Fruit fly (Drosophila melanogaster): ENCODE results near the gene Larp4B.

Larp4B gene

dm6 chr3L:3242121-3243083 is 17.8 kb downstream of the Larp4B start:
- TF ChIP-seq rn (GFP tag; IDR thresholded peaks at IDR 0.05) (no peak), CG17806 (tag; optimal IDR thresholded peaks at IDR 0.05) (no peak), CG8159 (tag; optimal IDR thresholded peaks at IDR 0.05) (peak; percentile 6), CG15710 (tag; optimal IDR thresholded peaks at IDR 0.05) (peak; percentile 24), Ets98B (GFP tag; IDR thresholded peaks at IDR 0.05) (no peak), CG9948 (tag; optimal IDR thresholded peaks at IDR 0.05) (no peak), fd96Ca (GFP tag; IDR thresholded peaks at IDR 0.05) (0 out of 3 replicates have a peak, but pooled peaks have one; percentile 25), Snoo (tag; optimal IDR thresholded peaks at IDR 0.05) (peak; percentile 83), CG12605 (GFP tag; IDR thresholded peaks at IDR 0.05) (no peak), CG34367 (tag; optimal IDR thresholded peaks at IDR 0.05) (peak; percentile 8), CG32121 (GFP tag; IDR thresholded peaks at IDR 0.05) (0 out of 2 replicates have a peak, but pooled peaks have one; percentile 12), Pif1A (GFP tag; optimal IDR thresholded peaks at IDR 0.05) (peak; percentile 10), CG14655 (GFP tag; optimal IDR thresholded peaks at IDR 0.05) (peak; percentile 4), Pif1B (GFP tag; optimal IDR thresholded peaks at IDR 0.05) (peak; percentile 9), CG8301 (tag; optimal IDR thresholded peaks at IDR 0.05) (no peak), gl (tag; optimal IDR thresholded peaks at IDR 0.05) (no peak), CG4496 (GFP tag; IDR thresholded peaks at IDR 0.05) (no peak), CG10348 (GFP tag; IDR thresholded peaks at IDR 0.05) (no peak), EcR (GFP tag; optimal IDR thresholded peaks at IDR 0.05) (peak; percentile 94), CG13204 (GFP tag; optimal IDR thresholded peaks at IDR 0.05) (peak; percentile 53), D1 (tag; optimal IDR thresholded peaks at IDR 0.05) (no peak)

- peak; percentile 93 for TF ChIP-seq EcR (GFP tag; optimal IDR thresholded peaks at IDR 0.05)
- TF ChIP-seq CG8301 (tag; optimal IDR thresholded peaks at IDR 0.05): no peak
- TF ChIP-seq CG13204 (GFP tag; optimal IDR thresholded peaks at IDR 0.05): no peak
- peak; percentile 16 for TF ChIP-seq CG8159 (tag; optimal IDR thresholded peaks at IDR 0.05)
- peak; percentile 23 for TF ChIP-seq CG9948 (tag; optimal IDR thresholded peaks at IDR 0.05)
- peak; percentile 7 for TF ChIP-seq Pif1A (GFP tag; optimal IDR thresholded peaks at IDR 0.05)
- TF ChIP-seq CG10348 (GFP tag; IDR thresholded peaks at IDR 0.05): no peak
Observed at dm6 chr3L:3244244-3245144, 19.9 kb downstream of the Larp4B start, which contains the start of gene CG12078. Gene CG12078 (minus strand): TSS chr3L:3244294.

dm6 chr3L:3245189-3245588 is 20.6 kb downstream of the Larp4B start:
- TF ChIP-seq EcR (GFP tag; optimal IDR thresholded peaks at IDR 0.05): no peak
- TF ChIP-seq Snoo (tag; optimal IDR thresholded peaks at IDR 0.05): peak; percentile 90
- peak; percentile 42; the same call in 1 of the 2 replicates for TF ChIP-seq CG12605 (GFP tag; IDR thresholded peaks at IDR 0.05)
- TF ChIP-seq Ets98B (GFP tag; IDR thresholded peaks at IDR 0.05): no peak
- TF ChIP-seq gl (tag; optimal IDR thresholded peaks at IDR 0.05): peak; percentile 65
- peak; percentile 100 for TF ChIP-seq CG8159 (tag; optimal IDR thresholded peaks at IDR 0.05)
- no peak for TF ChIP-seq CG32121 (GFP tag; IDR thresholded peaks at IDR 0.05)
- peak; percentile 88 for TF ChIP-seq CG17806 (tag; optimal IDR thresholded peaks at IDR 0.05)
- peak; percentile 82 for TF ChIP-seq CG9948 (tag; optimal IDR thresholded peaks at IDR 0.05)
- TF ChIP-seq Pif1B (GFP tag; optimal IDR thresholded peaks at IDR 0.05): peak; percentile 84
- peak; percentile 57; the same call in 2 of the 3 replicates for TF ChIP-seq CG4496 (GFP tag; IDR thresholded peaks at IDR 0.05)
- TF ChIP-seq rn (GFP tag; IDR thresholded peaks at IDR 0.05): no peak
- TF ChIP-seq CG14655 (GFP tag; optimal IDR thresholded peaks at IDR 0.05): peak; percentile 72
- TF ChIP-seq Pif1A (GFP tag; optimal IDR thresholded peaks at IDR 0.05): peak; percentile 79
- peak; percentile 92 for TF ChIP-seq CG34367 (tag; optimal IDR thresholded peaks at IDR 0.05)
- TF ChIP-seq D1 (tag; optimal IDR thresholded peaks at IDR 0.05): peak; percentile 81
- TF ChIP-seq CG8301 (tag; optimal IDR thresholded peaks at IDR 0.05): peak; percentile 55
- TF ChIP-seq fd96Ca (GFP tag; IDR thresholded peaks at IDR 0.05): no peak
- TF ChIP-seq CG15710 (tag; optimal IDR thresholded peaks at IDR 0.05): peak; percentile 95
- TF ChIP-seq CG13204 (GFP tag; optimal IDR thresholded peaks at IDR 0.05): peak; percentile 85
- TF ChIP-seq CG10348 (GFP tag; IDR thresholded peaks at IDR 0.05): no peak

- TF ChIP-seq CG12605 (GFP tag; IDR thresholded peaks at IDR 0.05): peak; percentile 99
- TF ChIP-seq Pif1A (GFP tag; optimal IDR thresholded peaks at IDR 0.05): peak; percentile 99
- TF ChIP-seq rn (GFP tag; IDR thresholded peaks at IDR 0.05): peak; percentile 91
- peak; percentile 99 for TF ChIP-seq Snoo (tag; optimal IDR thresholded peaks at IDR 0.05)
- peak; percentile 87 for TF ChIP-seq CG8301 (tag; optimal IDR thresholded peaks at IDR 0.05)
- TF ChIP-seq CG15710 (tag; optimal IDR thresholded peaks at IDR 0.05): peak; percentile 99
- TF ChIP-seq Pif1B (GFP tag; optimal IDR thresholded peaks at IDR 0.05): peak; percentile 99
- peak; percentile 98 for TF ChIP-seq CG34367 (tag; optimal IDR thresholded peaks at IDR 0.05)
- TF ChIP-seq CG4496 (GFP tag; IDR thresholded peaks at IDR 0.05): peak; percentile 97
- peak; percentile 99 for TF ChIP-seq CG13204 (GFP tag; optimal IDR thresholded peaks at IDR 0.05)
- TF ChIP-seq CG10348 (GFP tag; IDR thresholded peaks at IDR 0.05): 0 out of 2 replicates have a peak, but pooled peaks have one; percentile 27
- TF ChIP-seq CG9948 (tag; optimal IDR thresholded peaks at IDR 0.05): peak; percentile 96
- TF ChIP-seq CG8159 (tag; optimal IDR thresholded peaks at IDR 0.05): peak; percentile 99
- peak; percentile 98 for TF ChIP-seq CG17806 (tag; optimal IDR thresholded peaks at IDR 0.05)
- TF ChIP-seq CG32121 (GFP tag; IDR thresholded peaks at IDR 0.05): peak; percentile 92
- TF ChIP-seq EcR (GFP tag; optimal IDR thresholded peaks at IDR 0.05): peak; percentile 100
- peak; percentile 96 for TF ChIP-seq CG14655 (GFP tag; optimal IDR thresholded peaks at IDR 0.05)
- TF ChIP-seq Ets98B (GFP tag; IDR thresholded peaks at IDR 0.05): peak; percentile 94
- peak; percentile 97 for TF ChIP-seq D1 (tag; optimal IDR thresholded peaks at IDR 0.05)
- TF ChIP-seq gl (tag; optimal IDR thresholded peaks at IDR 0.05): peak; percentile 100
- peak; percentile 96 for TF ChIP-seq fd96Ca (GFP tag; IDR thresholded peaks at IDR 0.05)
Observed at dm6 chr3L:3246378-3247129, 21.9 kb downstream of the Larp4B start.
